Worm (Caenorhabditis elegans) whole organism, young adult: ENCODE measurements around the gene lin-14.
A peak's percentile ranks its signal among the peaks of the same experiment; 100 is the strongest.

Experiments used
- B0035.1 ChIP-seq: sonication (generic microtip); optimal IDR thresholded peaks from 2 replicates; lab custom pipeline; 2016; ENCODE audit warnings: missing genetic modification characterization, mild to moderate bottlenecking, missing compliant biosample characterization, missing genotype, missing genetic modification reagents
- B0336.3 ChIP-seq: fragments of 200-800 bp; sonication (Bioruptor generic); IDR thresholded peaks from 2 replicates; pipeline ENCODE4 v1.3.6; 2022; ENCODE audit warnings: missing genetic modification characterization, missing compliant biosample characterization
- D2030.7 ChIP-seq: fragments of 200-800 bp; sonication (Bioruptor generic); IDR thresholded peaks from 2 replicates; pipeline ENCODE4 v1.3.6; 2022; ENCODE audit warnings: missing genetic modification reagents, missing genetic modification characterization, missing compliant biosample characterization
- F39B2.1 ChIP-seq: fragments of 200-800 bp; sonication (Bioruptor generic); IDR thresholded peaks from 2 replicates; pipeline ENCODE4 v1.3.6; 2022; ENCODE audit warnings: missing genetic modification reagents, missing genetic modification characterization, missing compliant biosample characterization
- F49E8.2 ChIP-seq: sonication (generic microtip); optimal IDR thresholded peaks from 3 replicates; lab custom pipeline; 2017; ENCODE audit warnings: missing genetic modification characterization, mild to moderate bottlenecking, missing compliant biosample characterization, antibody characterized with exemption, moderate library complexity; ENCODE audit not compliant: insufficient read depth
- F55B11.4 ChIP-seq: sonication (generic microtip); optimal IDR thresholded peaks from 2 replicates; lab custom pipeline; 2016; ENCODE audit warnings: missing compliant biosample characterization, missing genetic modification characterization, borderline replicate concordance; ENCODE audit not compliant: insufficient read depth
- F57C9.4 ChIP-seq: sonication (generic microtip); optimal IDR thresholded peaks from 2 replicates; lab custom pipeline; 2017; ENCODE audit warnings: mild to moderate bottlenecking, missing genetic modification characterization, missing compliant biosample characterization
- K11D2.4 ChIP-seq: fragments of 200-800 bp; sonication (Bioruptor generic); IDR thresholded peaks from 2 replicates; pipeline ENCODE4 v1.3.6; 2022; ENCODE audit warnings: missing genetic modification reagents, missing genetic modification characterization, missing compliant biosample characterization
- K12H6.12 ChIP-seq: fragments of 200-800 bp; sonication (Bioruptor generic); optimal IDR thresholded peaks from 2 replicates; lab custom pipeline; 2018; ENCODE audit warnings: mild to moderate bottlenecking, missing genetic modification characterization, missing compliant biosample characterization
- T07F8.4 ChIP-seq: sonication (generic microtip); optimal IDR thresholded peaks from 2 replicates; lab custom pipeline; 2016; ENCODE audit warnings: mild to moderate bottlenecking, missing genetic modification characterization, moderate library complexity, missing compliant biosample characterization
- Y56A3A.18 ChIP-seq: fragments of 200-800 bp; sonication (Bioruptor generic); IDR thresholded peaks from 2 replicates; pipeline ENCODE4 v1.3.6; 2022; ENCODE audit warnings: missing genetic modification reagents, missing genetic modification characterization, missing compliant biosample characterization
- atf-7 ChIP-seq: sonication (generic microtip); optimal IDR thresholded peaks from 2 replicates; lab custom pipeline; 2017; ENCODE audit warnings: mild to moderate bottlenecking, missing genetic modification characterization, missing compliant biosample characterization
- attf-3 ChIP-seq: fragments of 200-800 bp; sonication (Bioruptor generic); conservative IDR thresholded peaks from 2 replicates; pipeline ENCODE4 v1.3.6; 2022; ENCODE audit warnings: missing genetic modification reagents, missing genetic modification characterization, missing compliant biosample characterization
- attf-5 ChIP-seq: fragments of 200-800 bp; sonication (Bioruptor generic); optimal IDR thresholded peaks from 2 replicates; lab custom pipeline; 2018; ENCODE audit warnings: mild to moderate bottlenecking, missing genetic modification characterization, missing compliant biosample characterization
- cebp-1 ChIP-seq, 2 experiments: fragments of 200-800 bp in 1 of 2; sonication (Bioruptor generic) in 1 of 2; sonication (generic microtip) in 1 of 2; IDR thresholded peaks in 1 of 2; optimal IDR thresholded peaks in 1 of 2; 2 replicates each; pipeline versions ENCODE4 v1.3.6 to Lab custom; 2017 to 2022; ENCODE audit warnings: missing compliant biosample characterization in 2 of 2, missing genetic modification characterization in 2 of 2, mild to moderate bottlenecking in 1 of 2, missing genetic modification reagents in 1 of 2, moderate library complexity in 1 of 2
- cebp-2 ChIP-seq: fragments of 200-800 bp; sonication (Bioruptor generic); IDR thresholded peaks from 2 replicates; pipeline ENCODE4 v1.3.6; 2022; ENCODE audit warnings: missing genetic modification characterization, missing compliant biosample characterization
- ceh-100 ChIP-seq: fragments of 200-800 bp; sonication (Bioruptor generic); IDR thresholded peaks from 2 replicates; pipeline ENCODE4 v1.3.6; 2022; ENCODE audit warnings: missing genetic modification reagents, missing genetic modification characterization, missing compliant biosample characterization
- chd-7 ChIP-seq: sonication (generic microtip); optimal IDR thresholded peaks from 2 replicates; lab custom pipeline; 2016; ENCODE audit warnings: mild to moderate bottlenecking, missing genetic modification characterization, moderate library complexity, missing compliant biosample characterization
- dox-1 ChIP-seq: fragments of 200-800 bp; sonication (Bioruptor generic); IDR thresholded peaks from 2 replicates; pipeline ENCODE4 v1.3.6; 2022; ENCODE audit warnings: missing genetic modification reagents, missing genetic modification characterization, missing compliant biosample characterization
- dpff-1 ChIP-seq: sonication (generic microtip); optimal IDR thresholded peaks from 2 replicates; lab custom pipeline; 2017; ENCODE audit warnings: mild to moderate bottlenecking, missing genetic modification characterization, missing compliant biosample characterization
- egrh-3 ChIP-seq: fragments of 200-800 bp; sonication (Bioruptor generic); IDR thresholded peaks from 2 replicates; pipeline ENCODE4 v1.3.6; 2022; ENCODE audit warnings: missing genetic modification reagents, missing genetic modification characterization, missing compliant biosample characterization
- gei-17 ChIP-seq: fragments of 200-800 bp; sonication (Bioruptor generic); optimal IDR thresholded peaks from 2 replicates; lab custom pipeline; 2018; ENCODE audit warnings: mild to moderate bottlenecking, missing genetic modification characterization, missing compliant biosample characterization
- hsf-1 ChIP-seq: fragments of 200-800 bp; sonication (Bioruptor generic); IDR thresholded peaks from 2 replicates; pipeline ENCODE4 v1.3.6; 2022; ENCODE audit warnings: missing genetic modification reagents, missing genetic modification characterization, missing compliant biosample characterization
- let-607 ChIP-seq, 2 experiments: fragments of 200-800 bp in 1 of 2; sonication (Bioruptor generic) in 1 of 2; sonication (generic microtip) in 1 of 2; optimal IDR thresholded peaks; 2 replicates each; lab custom pipeline; 2016 to 2018; ENCODE audit warnings: mild to moderate bottlenecking in 2 of 2, missing compliant biosample characterization in 2 of 2, missing genetic modification characterization in 2 of 2, moderate library complexity in 2 of 2, missing genotype in 1 of 2
- lin-35 ChIP-seq, 3 experiments: fragments of 150-350 bp in 2 of 3; sonication (generic microtip) in 1 of 3; optimal IDR thresholded peaks; 2 replicates each; lab custom pipeline; 2014 to 2018; ENCODE audit warnings: missing biosample characterization in 3 of 3, missing genetic modification characterization in 3 of 3, missing genetic modification reagents in 3 of 3
- lin-40 ChIP-seq: sonication (generic microtip); optimal IDR thresholded peaks from 2 replicates; lab custom pipeline; 2016; ENCODE audit warnings: missing genetic modification characterization, mild to moderate bottlenecking, missing compliant biosample characterization, missing genotype, missing genetic modification reagents
- lir-1 ChIP-seq: fragments of 200-800 bp; sonication (Bioruptor generic); conservative IDR thresholded peaks from 2 replicates; pipeline ENCODE4 v1.3.6; 2022; ENCODE audit warnings: missing genetic modification reagents, missing genetic modification characterization, missing compliant biosample characterization
- madf-10 ChIP-seq: sonication (generic microtip); optimal IDR thresholded peaks from 2 replicates; lab custom pipeline; 2016; ENCODE audit warnings: mild to moderate bottlenecking, missing genetic modification characterization, missing compliant biosample characterization
- madf-6 ChIP-seq: fragments of 200-800 bp; sonication (Bioruptor generic); IDR thresholded peaks from 2 replicates; pipeline ENCODE4 v1.3.6; 2022; ENCODE audit warnings: missing genetic modification reagents, missing genetic modification characterization, missing compliant biosample characterization
- mcd-1 ChIP-seq: fragments of 200-800 bp; sonication (Bioruptor generic); IDR thresholded peaks from 2 replicates; pipeline ENCODE4 v1.3.6; 2022; ENCODE audit warnings: missing genetic modification reagents, missing genetic modification characterization, missing compliant biosample characterization
- nfya-2 ChIP-seq: fragments of 200-800 bp; sonication (Bioruptor generic); IDR thresholded peaks from 2 replicates; pipeline ENCODE4 v1.3.6; 2022; ENCODE audit warnings: missing genetic modification reagents, missing genetic modification characterization, missing compliant biosample characterization
- nhr-27 ChIP-seq: fragments of 200-800 bp; sonication (Bioruptor generic); optimal IDR thresholded peaks from 2 replicates; lab custom pipeline; 2018; ENCODE audit warnings: mild to moderate bottlenecking, missing genetic modification characterization, moderate library complexity, missing compliant biosample characterization
- pha-4 ChIP-seq: fragments of 150-350 bp; sonication (generic microtip); optimal IDR thresholded peaks from 2 replicates; lab custom pipeline; 2014; ENCODE audit warnings: missing biosample characterization, missing genetic modification reagents, missing genetic modification characterization
- rpc-1 ChIP-seq, 2 experiments: fragments of 150-350 bp in 1 of 2; sonication (generic microtip) in 1 of 2; optimal IDR thresholded peaks; 2 replicates each; lab custom pipeline; 2014 to 2018; ENCODE audit warnings: missing biosample characterization in 1 of 2, missing genetic modification characterization in 1 of 2, missing genetic modification reagents in 1 of 2, missing genotype in 1 of 2
- sea-2 ChIP-seq: fragments of 200-800 bp; sonication (Bioruptor generic); IDR thresholded peaks from 2 replicates; pipeline ENCODE4 v1.3.6; 2022; ENCODE audit warnings: missing genetic modification characterization, missing compliant biosample characterization
- snpc-4 ChIP-seq, 5 experiments: fragments of 150-350 bp in 1 of 5; sonication (generic microtip) in 4 of 5; optimal IDR thresholded peaks; 2 replicates each; lab custom pipeline; 2014 to 2018; ENCODE audit warnings: missing genetic modification characterization in 5 of 5, missing biosample characterization in 3 of 5, antibody characterized with exemption in 2 of 5, mild to moderate bottlenecking in 2 of 5, missing compliant biosample characterization in 2 of 5, missing genotype in 2 of 5, moderate library complexity in 2 of 5, missing genetic modification reagents in 1 of 5
- somi-1 ChIP-seq: fragments of 200-800 bp; sonication (Bioruptor generic); optimal IDR thresholded peaks from 2 replicates; lab custom pipeline; 2018; ENCODE audit warnings: mild to moderate bottlenecking, missing genetic modification characterization, missing compliant biosample characterization
- tlf-1 ChIP-seq: fragments of 200-800 bp; sonication (Bioruptor generic); optimal IDR thresholded peaks from 2 replicates; lab custom pipeline; 2018; ENCODE audit warnings: mild to moderate bottlenecking, missing genetic modification characterization, missing compliant biosample characterization
- unc-130 ChIP-seq: sonication (generic microtip); optimal IDR thresholded peaks from 2 replicates; lab custom pipeline; 2016; ENCODE audit warnings: missing genetic modification reagents, missing genetic modification characterization, missing compliant biosample characterization
- zfh-2 ChIP-seq: fragments of 200-800 bp; sonication (Bioruptor generic); conservative IDR thresholded peaks from 2 replicates; pipeline ENCODE4 v1.3.6; 2022; ENCODE audit warnings: missing genetic modification reagents, missing genetic modification characterization, missing compliant biosample characterization
- ztf-22 ChIP-seq: fragments of 200-800 bp; sonication (Bioruptor generic); optimal IDR thresholded peaks from 2 replicates; lab custom pipeline; 2018; ENCODE audit warnings: mild to moderate bottlenecking, missing genetic modification characterization, moderate library complexity, missing compliant biosample characterization
- ztf-26 ChIP-seq: sonication (generic microtip); optimal IDR thresholded peaks from 2 replicates; lab custom pipeline; 2017; ENCODE audit warnings: missing genetic modification characterization, missing compliant biosample characterization

Gene lin-14

ce11 chrX:11471893-11472292 is 6.5 kb downstream of the lin-14 start (continued):
- TF ChIP-seq nfya-2: no peak
- no peak for TF ChIP-seq madf-6
- peak; percentile 30; the same call in 1 of the 2 replicates for TF ChIP-seq dox-1
- TF ChIP-seq T07F8.4 (tag; lab: Kevin White, UChicago): no peak
- peak; percentile 45 for TF ChIP-seq ztf-22 (GFP tag; lab: Kevin White, UChicago)
- TF ChIP-seq F39B2.1 (GFP tag; lab: Robert Waterston, UW): no peak

- TF ChIP-seq B0336.3 (GFP tag; lab: Robert Waterston, UW): no peak
- no peak for TF ChIP-seq lir-1 (GFP tag; lab: Robert Waterston, UW)
- TF ChIP-seq rpc-1 (optimal IDR thresholded peaks at IDR 0.05; lab: Kevin White, UChicago): no peak
- no peak for TF ChIP-seq rpc-1 (tag; optimal IDR thresholded peaks at IDR 0.05; lab: Kevin White, UChicago)
- TF ChIP-seq F55B11.4 (tag; lab: Kevin White, UChicago): no peak
- no peak for TF ChIP-seq madf-6
- no peak for TF ChIP-seq cebp-2 (GFP tag; lab: Robert Waterston, UW)
- no peak for TF ChIP-seq K11D2.4
- TF ChIP-seq pha-4 (tag; lab: Kevin White, UChicago): no peak
- TF ChIP-seq Y56A3A.18: no peak
- no peak for TF ChIP-seq sea-2
- TF ChIP-seq D2030.7: no peak
- TF ChIP-seq unc-130 (GFP tag; lab: Kevin White, UChicago): no peak
- no peak for TF ChIP-seq attf-3 (GFP tag; lab: Robert Waterston, UW)
- no peak for TF ChIP-seq ceh-100 (GFP tag; lab: Robert Waterston, UW)
- no peak for TF ChIP-seq F49E8.2
- TF ChIP-seq hsf-1: no peak
- TF ChIP-seq B0035.1 (tag; lab: Kevin White, UChicago): no peak
- no peak for TF ChIP-seq nhr-27 (tag; lab: Kevin White, UChicago)
Observed at ce11 chrX:11472407-11472806, 7.0 kb downstream of the lin-14 start.

- no peak for TF ChIP-seq cebp-1 (GFP tag; IDR thresholded peaks at IDR 0.05; lab: Robert Waterston, UW)
- TF ChIP-seq cebp-1 (tag; optimal IDR thresholded peaks at IDR 0.05; lab: Kevin White, UChicago): peak; percentile 65
- peak; percentile 18 for TF ChIP-seq tlf-1 (GFP tag; lab: Kevin White, UChicago)
- peak; percentile 86 for TF ChIP-seq K12H6.12 (tag; lab: Kevin White, UChicago)
- TF ChIP-seq atf-7 (tag; lab: Kevin White, UChicago): peak; percentile 24
- TF ChIP-seq attf-5 (GFP tag; lab: Kevin White, UChicago): peak; percentile 3
- no peak for TF ChIP-seq F57C9.4
- TF ChIP-seq F49E8.2: no peak
- peak; percentile 66 for TF ChIP-seq lin-40 (tag; lab: Kevin White, UChicago)
- TF ChIP-seq madf-10 (tag; lab: Kevin White, UChicago): peak; percentile 98
- TF ChIP-seq dpff-1 (tag; lab: Kevin White, UChicago): peak; percentile 23
- no peak for TF ChIP-seq gei-17 (GFP tag; lab: Kevin White, UChicago)
- peak; percentile 99 for TF ChIP-seq zfh-2
- TF ChIP-seq mcd-1 (GFP tag; lab: Robert Waterston, UW): 0 out of 2 replicates have a peak, but pooled peaks have one; percentile 22
- no peak for TF ChIP-seq snpc-4 (GFP tag; optimal IDR thresholded peaks at IDR 0.05; lab: Kevin White, UChicago)
- peak in 2 of 4 experiments; percentile 21 to 54 for TF ChIP-seq snpc-4 (tag; optimal IDR thresholded peaks at IDR 0.05; lab: Kevin White, UChicago)
- peak in 1 of 2 experiments; percentile 15 for TF ChIP-seq let-607 (tag; optimal IDR thresholded peaks at IDR 0.05; lab: Kevin White, UChicago)
- TF ChIP-seq B0336.3 (GFP tag; lab: Robert Waterston, UW): peak; percentile 48; the same call in 1 of the 2 replicates
- no peak for TF ChIP-seq lir-1 (GFP tag; lab: Robert Waterston, UW)
- peak; percentile 48 for TF ChIP-seq chd-7 (tag; lab: Kevin White, UChicago)
- TF ChIP-seq egrh-3 (GFP tag; lab: Robert Waterston, UW): peak; percentile 84
- TF ChIP-seq lin-35 (GFP tag; optimal IDR thresholded peaks at IDR 0.05; lab: Kevin White, UChicago): no peak
- peak; percentile 35 for TF ChIP-seq ztf-26 (tag; lab: Kevin White, UChicago)
- peak; percentile 32 for TF ChIP-seq somi-1
- peak; percentile 68 for TF ChIP-seq dox-1
Observed at ce11 chrX:11472953-11473671, 7.8 kb downstream of the lin-14 start.
